Worm (Caenorhabditis elegans) whole organism, L4 larva: Measurements from ENCODE around the gene R07E5.6.

ENCODE experiments used
- D1046.2 ChIP-seq: fragments of 200-800 bp; sonication (Bioruptor generic); IDR thresholded peaks from 2 replicates; pipeline ENCODE4 v1.3.6; 2022; ENCODE audit warnings: missing genetic modification characterization, missing compliant biosample characterization
- F49E8.2 ChIP-seq: sonication (generic microtip); optimal IDR thresholded peaks from 2 replicates; lab custom pipeline; 2016; ENCODE audit warnings: missing compliant biosample characterization, mild to moderate bottlenecking, missing genetic modification characterization, borderline replicate concordance
- ZK546.5 ChIP-seq, 2 experiments: sonication (generic microtip); optimal IDR thresholded peaks; 2 replicates each; lab custom pipeline; 2017; ENCODE audit warnings: missing biosample characterization in 2 of 2, missing genetic modification characterization in 2 of 2
- aha-1 ChIP-seq: fragments of 150-350 bp; peaks from one replicate; lab custom pipeline; 2014; ENCODE audit warnings: missing biosample characterization, missing genetic modification characterization
- arid-1 ChIP-seq: fragments of 200-800 bp; sonication (Bioruptor generic); conservative IDR thresholded peaks from 2 replicates; pipeline ENCODE4 v1.3.6; 2022; ENCODE audit warnings: missing genetic modification reagents, missing genetic modification characterization, missing compliant biosample characterization
- ceh-20 ChIP-seq: fragments of 200-800 bp; sonication (Bioruptor generic); IDR thresholded peaks from 2 replicates; pipeline ENCODE4 v1.3.6; 2022; ENCODE audit warnings: missing genetic modification reagents, missing genetic modification characterization, missing compliant biosample characterization
- ceh-44 ChIP-seq: fragments of 200-800 bp; sonication (Bioruptor generic); IDR thresholded peaks from 2 replicates; pipeline ENCODE4 v1.3.6; 2022; ENCODE audit warnings: missing genetic modification reagents, missing genetic modification characterization, missing compliant biosample characterization
- daf-19 ChIP-seq: fragments of 200-800 bp; sonication (Bioruptor generic); conservative IDR thresholded peaks from 2 replicates; pipeline ENCODE4 v1.3.6; 2022; ENCODE audit warnings: missing genetic modification characterization, missing compliant biosample characterization
- daf-8 ChIP-seq: fragments of 200-800 bp; sonication (Bioruptor generic); IDR thresholded peaks from 2 replicates; pipeline ENCODE4 v1.3.6; 2022; ENCODE audit warnings: missing genetic modification characterization, missing compliant biosample characterization
- dmd-6 ChIP-seq: fragments of 200-800 bp; sonication (Bioruptor generic); IDR thresholded peaks from 2 replicates; pipeline ENCODE4 v1.3.6; 2022; ENCODE audit warnings: missing genetic modification reagents, missing genetic modification characterization, missing compliant biosample characterization
- dmd-8 ChIP-seq: fragments of 200-800 bp; sonication (Bioruptor generic); IDR thresholded peaks from 2 replicates; pipeline ENCODE4 v1.3.6; 2022; ENCODE audit warnings: missing genetic modification characterization, missing compliant biosample characterization
- dmd-9 ChIP-seq: fragments of 200-800 bp; sonication (Bioruptor generic); IDR thresholded peaks from 2 replicates; pipeline ENCODE4 v1.3.6; 2022; ENCODE audit warnings: missing genetic modification reagents, missing genetic modification characterization, missing compliant biosample characterization
- dpl-1 ChIP-seq: fragments of 150-350 bp; optimal IDR thresholded peaks from 2 replicates; lab custom pipeline; 2014; ENCODE audit warnings: missing biosample characterization, missing genetic modification reagents, missing genetic modification characterization
- duxl-1 ChIP-seq: sonication (generic microtip); optimal IDR thresholded peaks from 2 replicates; lab custom pipeline; 2016; ENCODE audit warnings: mild to moderate bottlenecking, missing genetic modification characterization, moderate library complexity, missing compliant biosample characterization; ENCODE audit not compliant: poor library complexity
- fkh-10 ChIP-seq: fragments of 150-350 bp; optimal IDR thresholded peaks from 2 replicates; lab custom pipeline; 2014; ENCODE audit warnings: missing biosample characterization, missing genetic modification reagents, missing genetic modification characterization
- hlh-30 ChIP-seq: sonication (generic microtip); optimal IDR thresholded peaks from 2 replicates; lab custom pipeline; 2017; ENCODE audit warnings: antibody characterized with exemption, mild to moderate bottlenecking, missing genetic modification characterization, missing compliant biosample characterization; ENCODE audit not compliant: insufficient read depth
- lin-29 ChIP-seq: fragments of 200-800 bp; sonication (Bioruptor generic); IDR thresholded peaks from 2 replicates; pipeline ENCODE4 v1.3.6; 2022; ENCODE audit warnings: missing genetic modification reagents, missing genetic modification characterization, missing compliant biosample characterization
- lin-39 ChIP-seq: fragments of 150-350 bp; optimal IDR thresholded peaks from 2 replicates; lab custom pipeline; 2014; ENCODE audit warnings: missing biosample characterization, missing genetic modification reagents, missing genetic modification characterization
- lsy-2 ChIP-seq, 2 experiments: fragments of 150-350 bp in 1 of 2; sonication (generic microtip) in 1 of 2; optimal IDR thresholded peaks; 2 replicates each; lab custom pipeline; 2014 to 2017; ENCODE audit warnings: missing biosample characterization in 2 of 2, missing genetic modification characterization in 2 of 2
- mes-2 ChIP-seq: sonication (generic microtip); optimal IDR thresholded peaks from 2 replicates; lab custom pipeline; 2016; ENCODE audit warnings: missing genotype, mild to moderate bottlenecking, missing genetic modification characterization, missing compliant biosample characterization; ENCODE audit not compliant: poor library complexity, severe bottlenecking
- nhr-25 ChIP-seq: sonication (generic microtip); optimal IDR thresholded peaks from 2 replicates; lab custom pipeline; 2017; ENCODE audit warnings: missing genetic modification characterization, mild to moderate bottlenecking, missing compliant biosample characterization, antibody characterized with exemption, moderate library complexity, borderline replicate concordance; ENCODE audit not compliant: insufficient read depth
- nhr-48 ChIP-seq: sonication (generic microtip); optimal IDR thresholded peaks from 2 replicates; lab custom pipeline; 2016; ENCODE audit warnings: mild to moderate bottlenecking, missing genetic modification characterization, missing compliant biosample characterization
- php-3 ChIP-seq: fragments of 200-800 bp; sonication (Bioruptor generic); IDR thresholded peaks from 2 replicates; pipeline ENCODE4 v1.3.6; 2022; ENCODE audit warnings: missing genetic modification reagents, missing genetic modification characterization, missing compliant biosample characterization
- rbr-2 ChIP-seq: sonication (generic microtip); optimal IDR thresholded peaks from 2 replicates; lab custom pipeline; 2016; ENCODE audit warnings: missing genotype, missing genetic modification characterization, missing compliant biosample characterization
- set-16 ChIP-seq: fragments of 200-800 bp; sonication (Bioruptor generic); IDR thresholded peaks from 2 replicates; pipeline ENCODE4 v1.3.6; 2022; ENCODE audit warnings: missing genetic modification reagents, missing genetic modification characterization, missing compliant biosample characterization
- spr-1 ChIP-seq: sonication (generic microtip); optimal IDR thresholded peaks from 2 replicates; lab custom pipeline; 2016; ENCODE audit warnings: mild to moderate bottlenecking, missing genetic modification characterization, missing compliant biosample characterization
- tra-1 ChIP-seq: fragments of 200-800 bp; sonication (Bioruptor generic); IDR thresholded peaks from 2 replicates; pipeline ENCODE4 v1.3.6; 2022; ENCODE audit warnings: missing genetic modification reagents, missing genetic modification characterization, missing compliant biosample characterization
- unc-130 ChIP-seq: sonication (generic microtip); optimal IDR thresholded peaks from 2 replicates; lab custom pipeline; 2016; ENCODE audit warnings: missing genetic modification reagents, missing genetic modification characterization, missing compliant biosample characterization
- zag-1 ChIP-seq: fragments of 150-350 bp; optimal IDR thresholded peaks from 2 replicates; lab custom pipeline; 2014; ENCODE audit warnings: missing biosample characterization, missing genetic modification characterization
- ztf-7 ChIP-seq: fragments of 150-350 bp; optimal IDR thresholded peaks from 2 replicates; lab custom pipeline; 2014; ENCODE audit warnings: missing biosample characterization, missing genetic modification characterization

Gene R07E5.6

ce11 chrIII:4434294-4434781 lies 35.8 kb downstream of the R07E5.6 start, which contains the start of gene C28A5.1 (continued):
- TF ChIP-seq ceh-20 (no peak), dmd-6 (GFP tag; lab: Robert Waterston, UW) (no peak), nhr-48 (tag; lab: Kevin White, UChicago) (no peak), nhr-25 (tag; lab: Kevin White, UChicago) (no peak), tra-1 (GFP tag; lab: Robert Waterston, UW) (no peak), ztf-7 (tag; lab: Kevin White, UChicago) (no peak), rbr-2 (tag; lab: Kevin White, UChicago) (no peak), lin-39 (tag; lab: Kevin White, UChicago) (no peak), mes-2 (tag; lab: Kevin White, UChicago) (peak; percentile 23)
- TF ChIP-seq, all 104 proteins: peak for 7

ce11 chrIII:4435262-4435661 lies 36.7 kb downstream of the R07E5.6 start:
- TF ChIP-seq arid-1 (GFP tag; lab: Robert Waterston, UW) (no peak), dmd-9 (GFP tag; lab: Robert Waterston, UW) (peak; percentile 63; the same call in 1 of the 2 replicates), aha-1 (tag; lab: Kevin White, UChicago) (peak; percentile 82), dmd-8 (peak; percentile 34; the same call in 1 of the 2 replicates)

- TF ChIP-seq ztf-7 (tag; lab: Kevin White, UChicago) (no peak), set-16 (GFP tag; lab: Robert Waterston, UW) (no peak), D1046.2 (GFP tag; lab: Robert Waterston, UW) (no peak), hlh-30 (no peak), lin-29 (no peak), ZK546.5 (tag; optimal IDR thresholded peaks at IDR 0.05; lab: Kevin White, UChicago) (no peak), dpl-1 (GFP tag; lab: Kevin White, UChicago) (no peak), zag-1 (tag; lab: Kevin White, UChicago) (no peak), mes-2 (tag; lab: Kevin White, UChicago) (no peak), php-3 (no peak), rbr-2 (tag; lab: Kevin White, UChicago) (no peak), ceh-44 (no peak), daf-19 (GFP tag; lab: Robert Waterston, UW) (no peak), arid-1 (GFP tag; lab: Robert Waterston, UW) (no peak), F49E8.2 (tag; lab: Kevin White, UChicago) (no peak), duxl-1 (no peak)
Measured at ce11 chrIII:4439493-4439983, 41.0 kb downstream of the R07E5.6 start, which contains the start of gene C28A5.2. TSS of gene C28A5.2 (minus strand) at chrIII:4439543.

ce11 chrIII:4441781-4442180 lies 43.2 kb downstream of the R07E5.6 start, which contains the start of gene nex-3:
TSS of gene nex-3 (plus strand) at chrIII:4442081.
- TF ChIP-seq tra-1 (GFP tag; lab: Robert Waterston, UW): no peak
- no peak for TF ChIP-seq fkh-10 (GFP tag; lab: Kevin White, UChicago)
- TF ChIP-seq daf-19 (GFP tag; lab: Robert Waterston, UW): no peak
- TF ChIP-seq unc-130 (GFP tag; lab: Kevin White, UChicago): no peak
- no peak for TF ChIP-seq spr-1 (tag; lab: Kevin White, UChicago)
- TF ChIP-seq lsy-2 (tag; optimal IDR thresholded peaks at IDR 0.05; lab: Kevin White, UChicago): no peak
- no peak for TF ChIP-seq daf-8 (GFP tag; lab: Robert Waterston, UW)
- TF ChIP-seq dmd-9 (GFP tag; lab: Robert Waterston, UW): no peak

ce11 chrIII:4444492-4444891 lies 45.9 kb downstream of the R07E5.6 start:
- TF ChIP-seq lin-39 (tag; lab: Kevin White, UChicago) (no peak), aha-1 (tag; lab: Kevin White, UChicago) (peak; percentile 9)
